Fruit fly (Drosophila melanogaster) whole organism, embryonic: ENCODE measurements around the gene Dic1.
A peak's percentile ranks its signal among the peaks of the same experiment; 100 is the strongest.

Experiments used
- CG10654 ChIP-seq: fragments of 200-800 bp; sonication (Bioruptor generic); optimal IDR thresholded peaks from 2 replicates; lab custom pipeline; 2016; ENCODE audit warnings: missing biosample characterization, missing genetic modification characterization
- CG12659 ChIP-seq: fragments of 200-800 bp; sonication (Bioruptor generic); optimal IDR thresholded peaks from 3 replicates; lab custom pipeline; 2017; ENCODE audit warnings: mild to moderate bottlenecking, missing biosample characterization, missing genetic modification reagents, missing genetic modification characterization
- CG15601 ChIP-seq: fragments of 200-800 bp; sonication (Bioruptor generic); optimal IDR thresholded peaks from 3 replicates; lab custom pipeline; 2019; ENCODE audit warnings: missing biosample characterization, mild to moderate bottlenecking, missing genetic modification characterization, moderate library complexity
- Dfd ChIP-seq, 2 experiments: fragments of >200 bp; optimal IDR thresholded peaks; 2 replicates each; lab custom pipeline; 2017; ENCODE audit warnings: missing biosample characterization in 2 of 2, missing genetic modification characterization in 2 of 2
- chif ChIP-seq, 2 experiments: fragments of 200-800 bp; sonication (Bioruptor generic); optimal IDR thresholded peaks; 3 replicates each; lab custom pipeline; 2016; ENCODE audit warnings: missing biosample characterization in 2 of 2, missing genetic modification characterization in 2 of 2
- da ChIP-seq: fragments of 200-800 bp; sonication (Bioruptor generic); optimal IDR thresholded peaks from 2 replicates; lab custom pipeline; 2016; ENCODE audit warnings: missing biosample characterization, missing genetic modification characterization
- dimm ChIP-seq: fragments of 200-800 bp; sonication (Bioruptor generic); IDR thresholded peaks from 2 replicates; pipeline ENCODE4 v1.3.6; 2022; ENCODE audit warnings: missing biosample characterization, missing genetic modification characterization
- dmrt99B ChIP-seq: fragments of 200-800 bp; sonication (Bioruptor generic); optimal IDR thresholded peaks from 2 replicates; lab custom pipeline; 2018; ENCODE audit warnings: missing biosample characterization, mild to moderate bottlenecking, missing genetic modification characterization, moderate library complexity
- h ChIP-seq: fragments of >200 bp; optimal IDR thresholded peaks from 2 replicates; lab custom pipeline; 2017
- ken ChIP-seq: fragments of 200-800 bp; sonication (Bioruptor generic); IDR thresholded peaks from 3 replicates; pipeline ENCODE4 v1.3.6; 2022; ENCODE audit warnings: missing biosample characterization, missing genetic modification characterization
- oc ChIP-seq: fragments of 200-800 bp; sonication (Bioruptor generic); optimal IDR thresholded peaks from 2 replicates; lab custom pipeline; 2018; ENCODE audit warnings: missing biosample characterization, mild to moderate bottlenecking, missing genetic modification characterization, moderate library complexity
- sisA ChIP-seq: fragments of 200-800 bp; sonication (Bioruptor generic); IDR thresholded peaks from 2 replicates; pipeline ENCODE4 v1.3.6; 2022; ENCODE audit warnings: missing biosample characterization, missing genetic modification characterization

- TF ChIP-seq CG10654 (GFP tag; lab: Kevin White, UChicago) (no peak), Dfd (GFP tag; optimal IDR thresholded peaks at IDR 0.05; lab: Kevin White, UChicago) (peak in 1 of 2 experiments; percentile 14), ken (GFP tag; lab: Robert Waterston, UW) (no peak), da (no peak), chif (GFP tag; optimal IDR thresholded peaks at IDR 0.05; lab: Kevin White, UChicago) (no peak), dmrt99B (tag; lab: Kevin White, UChicago) (no peak), CG12659 (GFP tag; lab: Kevin White, UChicago) (no peak), sisA (GFP tag; lab: Robert Waterston, UW) (no peak), h (lab: Kevin White, UChicago) (no peak), CG15601 (tag; lab: Kevin White, UChicago) (no peak), oc (tag; lab: Kevin White, UChicago) (no peak), dimm (GFP tag; lab: Robert Waterston, UW) (no peak)
Observed at dm6 chr3R:13395133-13395532, 30.4 kb downstream of the Dic1 start, which contains the start of gene CCHa2.
